Worm (Caenorhabditis elegans) whole organism, early embryonic: ENCODE results near the gene oac-56.

ENCODE experiments used
- B0310.2 ChIP-seq: sonication (generic microtip); optimal IDR thresholded peaks from 2 replicates; lab custom pipeline; 2016; ENCODE audit warnings: mild to moderate bottlenecking, missing genetic modification characterization, missing compliant biosample characterization
- aly-1 ChIP-seq: sonication (generic microtip); optimal IDR thresholded peaks from 2 replicates; lab custom pipeline; 2016; ENCODE audit warnings: missing genetic modification characterization, missing compliant biosample characterization
- ama-1 ChIP-seq: fragments of 150-350 bp; optimal IDR thresholded peaks from 2 replicates; lab custom pipeline; 2014
- ceh-13 ChIP-seq: fragments of 200-800 bp; sonication (Bioruptor generic); optimal IDR thresholded peaks from 2 replicates; lab custom pipeline; 2018; ENCODE audit warnings: mild to moderate bottlenecking, missing genetic modification characterization, missing compliant biosample characterization
- flt-1 ChIP-seq: fragments of 200-800 bp; sonication (Bioruptor generic); IDR thresholded peaks from 2 replicates; pipeline ENCODE4 v1.3.6; 2022; ENCODE audit warnings: missing genetic modification characterization, missing compliant biosample characterization
- hmbx-1 ChIP-seq: sonication (generic microtip); optimal IDR thresholded peaks from 2 replicates; lab custom pipeline; 2016; ENCODE audit warnings: mild to moderate bottlenecking, missing genetic modification characterization, missing compliant biosample characterization
- hnd-1 ChIP-seq: sonication (generic microtip); optimal IDR thresholded peaks from 2 replicates; lab custom pipeline; 2016; ENCODE audit warnings: missing genetic modification characterization, missing compliant biosample characterization
- pes-1 ChIP-seq: fragments of 200-800 bp; sonication (Bioruptor generic); IDR thresholded peaks from 2 replicates; pipeline ENCODE4 v1.3.6; 2022; ENCODE audit warnings: missing genetic modification reagents, missing genetic modification characterization, missing compliant biosample characterization
- scrt-1 ChIP-seq: fragments of 200-800 bp; sonication (Bioruptor generic); IDR thresholded peaks from 2 replicates; pipeline ENCODE4 v1.3.6; 2022; ENCODE audit warnings: missing genetic modification characterization, missing compliant biosample characterization
- tbx-11 ChIP-seq: fragments of 200-800 bp; sonication (Bioruptor generic); IDR thresholded peaks from 2 replicates; pipeline ENCODE4 v1.3.6; 2022; ENCODE audit warnings: missing genetic modification characterization, missing compliant biosample characterization
- tra-4 ChIP-seq: sonication (generic microtip); optimal IDR thresholded peaks from 2 replicates; lab custom pipeline; 2017; ENCODE audit warnings: missing genetic modification characterization, missing compliant biosample characterization

ce11 chrIV:14389070-14389469 lies 38.5 kb upstream of the oac-56 start:
- TF ChIP-seq ama-1 (lab: Kevin White, UChicago) (no peak), flt-1 (no peak), ceh-13 (GFP tag; lab: Kevin White, UChicago) (no peak), B0310.2 (tag; lab: Kevin White, UChicago) (no peak), aly-1 (tag; lab: Kevin White, UChicago) (no peak), pes-1 (no peak), hnd-1 (tag; lab: Kevin White, UChicago) (no peak), tbx-11 (no peak), scrt-1 (GFP tag; lab: Robert Waterston, UW) (no peak), hmbx-1 (tag; lab: Kevin White, UChicago) (no peak), tra-4 (no peak)
